Worm (Caenorhabditis elegans): ENCODE measurements around the gene Y44F5A.1.

Gene Y44F5A.1

ce11 chrIII:4280215-4281173, 33.0 kb upstream of the Y44F5A.1 start, which contains the start of gene sup-26:
sup-26 (minus strand) TSS chrIII:4280224.
- TF ChIP-seq hmg-4 (GFP tag; optimal IDR thresholded peaks at IDR 0.05): peak; percentile 80
- TF ChIP-seq ama-1 (optimal IDR thresholded peaks at IDR 0.05): no peak
- peak; percentile 60 for TF ChIP-seq F13C5.2 (tag; optimal IDR thresholded peaks at IDR 0.05)
- TF ChIP-seq hmbx-1 (tag; optimal IDR thresholded peaks at IDR 0.05): no peak
- TF ChIP-seq aly-1 (tag; optimal IDR thresholded peaks at IDR 0.05): peak; percentile 78
- peak; percentile 31 for TF ChIP-seq ets-7 (tag; optimal IDR thresholded peaks at IDR 0.05)
- peak; percentile 41 for TF ChIP-seq B0310.2 (tag; optimal IDR thresholded peaks at IDR 0.05)
- TF ChIP-seq flt-1 (GFP tag; IDR thresholded peaks at IDR 0.05): no peak; the same call in 1 of the 2 replicates
- TF ChIP-seq tra-4 (tag; optimal IDR thresholded peaks at IDR 0.05): peak; percentile 13
- TF ChIP-seq ceh-13 (GFP tag; optimal IDR thresholded peaks at IDR 0.05): no peak
- TF ChIP-seq scrt-1 (GFP tag; IDR thresholded peaks at IDR 0.05): peak; percentile 51; the same call in 1 of the 2 replicates
- TF ChIP-seq ceh-36 (tag; optimal IDR thresholded peaks at IDR 0.05): no peak
- no peak for TF ChIP-seq tbx-37 (GFP tag; conservative IDR thresholded peaks at IDR 0.05)
- TF ChIP-seq sea-1 (GFP tag; conservative IDR thresholded peaks at IDR 0.05): peak; percentile 83; the same call in 1 of the 2 replicates
- no peak for TF ChIP-seq hnd-1 (tag; optimal IDR thresholded peaks at IDR 0.05)
- peak; percentile 49; the same call in 1 of the 2 replicates for TF ChIP-seq pes-1 (GFP tag; IDR thresholded peaks at IDR 0.05)
- TF ChIP-seq tbx-11 (GFP tag; IDR thresholded peaks at IDR 0.05): no peak

- TF ChIP-seq sea-1 (GFP tag; conservative IDR thresholded peaks at IDR 0.05) (no peak), tbx-11 (GFP tag; IDR thresholded peaks at IDR 0.05) (no peak), hmg-4 (GFP tag; optimal IDR thresholded peaks at IDR 0.05) (no peak), B0310.2 (tag; optimal IDR thresholded peaks at IDR 0.05) (no peak), aly-1 (tag; optimal IDR thresholded peaks at IDR 0.05) (no peak), ceh-13 (GFP tag; optimal IDR thresholded peaks at IDR 0.05) (no peak), flt-1 (GFP tag; IDR thresholded peaks at IDR 0.05) (no peak), ceh-36 (tag; optimal IDR thresholded peaks at IDR 0.05) (no peak), tbx-37 (GFP tag; conservative IDR thresholded peaks at IDR 0.05) (no peak), tra-4 (tag; optimal IDR thresholded peaks at IDR 0.05) (no peak), F13C5.2 (tag; optimal IDR thresholded peaks at IDR 0.05) (no peak), hmbx-1 (tag; optimal IDR thresholded peaks at IDR 0.05) (no peak), scrt-1 (GFP tag; IDR thresholded peaks at IDR 0.05) (no peak)
Observed at ce11 chrIII:4278203-4278602, 30.7 kb upstream of the Y44F5A.1 start.

ce11 chrIII:4277762-4278161, 30.3 kb upstream of the Y44F5A.1 start:
- peak; percentile 11 for TF ChIP-seq ama-1 (optimal IDR thresholded peaks at IDR 0.05)
- TF ChIP-seq ceh-13 (GFP tag; optimal IDR thresholded peaks at IDR 0.05): no peak

ce11 chrIII:4276277-4276676, 28.8 kb upstream of the Y44F5A.1 start:
- TF ChIP-seq sea-1 (GFP tag; conservative IDR thresholded peaks at IDR 0.05): no peak
- peak; percentile 94 for TF ChIP-seq ama-1 (optimal IDR thresholded peaks at IDR 0.05)
- no peak for TF ChIP-seq tra-4 (tag; optimal IDR thresholded peaks at IDR 0.05)

ce11 chrIII:4275704-4276103, 28.2 kb upstream of the Y44F5A.1 start:
- no peak for TF ChIP-seq tra-4 (tag; optimal IDR thresholded peaks at IDR 0.05)
- TF ChIP-seq ama-1 (optimal IDR thresholded peaks at IDR 0.05): peak; percentile 41

- TF ChIP-seq aly-1 (tag; optimal IDR thresholded peaks at IDR 0.05): no peak
- peak; percentile 26 for TF ChIP-seq hmg-4 (GFP tag; optimal IDR thresholded peaks at IDR 0.05)
Observed at ce11 chrIII:4274524-4274923, 27.1 kb upstream of the Y44F5A.1 start.

ce11 chrIII:4272864-4273263, 25.4 kb upstream of the Y44F5A.1 start:
- peak; percentile 69 for TF ChIP-seq ceh-36 (tag; optimal IDR thresholded peaks at IDR 0.05)
- TF ChIP-seq scrt-1 (GFP tag; IDR thresholded peaks at IDR 0.05): no peak
- TF ChIP-seq tbx-11 (GFP tag; IDR thresholded peaks at IDR 0.05): no peak
- TF ChIP-seq hnd-1 (tag; optimal IDR thresholded peaks at IDR 0.05): no peak

ce11 chrIII:4271059-4271458, 23.6 kb upstream of the Y44F5A.1 start:
- TF ChIP-seq ets-7 (tag; optimal IDR thresholded peaks at IDR 0.05) (no peak), sea-1 (GFP tag; conservative IDR thresholded peaks at IDR 0.05) (no peak), ceh-36 (tag; optimal IDR thresholded peaks at IDR 0.05) (no peak), B0310.2 (tag; optimal IDR thresholded peaks at IDR 0.05) (no peak), hnd-1 (tag; optimal IDR thresholded peaks at IDR 0.05) (no peak), ceh-13 (GFP tag; optimal IDR thresholded peaks at IDR 0.05) (no peak), ama-1 (optimal IDR thresholded peaks at IDR 0.05) (no peak), pes-1 (GFP tag; IDR thresholded peaks at IDR 0.05) (no peak), hmg-4 (GFP tag; optimal IDR thresholded peaks at IDR 0.05) (no peak), tbx-11 (GFP tag; IDR thresholded peaks at IDR 0.05) (no peak)
